Worm (Caenorhabditis elegans): ENCODE data around the gene unc-41.
A peak's percentile ranks its signal among the peaks of the same experiment; 100 is the strongest.

The unc-41 gene

ce11 chrV:9970119-9970518 is 5.9 kb downstream of the unc-41 start (continued):
- TF ChIP-seq ekl-4 (GFP tag; IDR thresholded peaks at IDR 0.05) (peak; percentile 82), F55B11.4 (tag; optimal IDR thresholded peaks at IDR 0.05; ENCODE audit: borderline replicate concordance, insufficient read depth) (no peak), lin-35 (GFP tag; optimal IDR thresholded peaks at IDR 0.05) (peak in 2 of 3 experiments; percentile 35 to 70), dpff-1 (tag; optimal IDR thresholded peaks at IDR 0.05) (peak; percentile 42), ztf-26 (tag; optimal IDR thresholded peaks at IDR 0.05) (peak; percentile 75), ama-1 (optimal IDR thresholded peaks at IDR 0.05) (no peak), ama-1 (GFP tag; optimal IDR thresholded peaks at IDR 0.05) (peak; percentile 85 to 94)

ce11 chrV:9965891-9966290 is 10.1 kb downstream of the unc-41 start:
- TF ChIP-seq nfya-1 (tag; optimal IDR thresholded peaks at IDR 0.05; ENCODE audit: borderline replicate concordance, insufficient read depth), result no peak
- TF ChIP-seq madf-3 (GFP tag; IDR thresholded peaks at IDR 0.05), result 0 out of 2 replicates have a peak, but pooled peaks have one; percentile 19
- no peak for TF ChIP-seq Y56A3A.18 (GFP tag; IDR thresholded peaks at IDR 0.05)
- TF ChIP-seq zfh-2 (GFP tag; conservative IDR thresholded peaks at IDR 0.05), result peak; percentile 36; the same call in 1 of the 2 replicates
- TF ChIP-seq dpff-1 (tag; optimal IDR thresholded peaks at IDR 0.05), result no peak
- no peak for TF ChIP-seq F55B11.4 (tag; optimal IDR thresholded peaks at IDR 0.05; ENCODE audit: borderline replicate concordance, insufficient read depth)
- TF ChIP-seq Y53F4B.3 (GFP tag; IDR thresholded peaks at IDR 0.05), result no peak

- TF ChIP-seq Y56A3A.18 (GFP tag; IDR thresholded peaks at IDR 0.05), result no peak
- TF ChIP-seq F22D6.2 (tag; optimal IDR thresholded peaks at IDR 0.05), result no peak
- TF ChIP-seq zfh-2 (GFP tag; conservative IDR thresholded peaks at IDR 0.05), result peak; percentile 83
- TF ChIP-seq egl-18 (GFP tag; IDR thresholded peaks at IDR 0.05), result no peak
- no peak for TF ChIP-seq F52B5.7 (tag; optimal IDR thresholded peaks at IDR 0.05)
- TF ChIP-seq nhr-179 (tag; optimal IDR thresholded peaks at IDR 0.05), result no peak
- TF ChIP-seq cebp-1 (GFP tag; IDR thresholded peaks at IDR 0.05), result no peak
- TF ChIP-seq cebp-1 (tag; optimal IDR thresholded peaks at IDR 0.05), result peak; percentile 3
- no peak for TF ChIP-seq Y95B8A.8 (GFP tag; IDR thresholded peaks at IDR 0.05)
- TF ChIP-seq nhr-80 (tag; optimal IDR thresholded peaks at IDR 0.05), result no peak
- no peak for TF ChIP-seq rpc-1 (optimal IDR thresholded peaks at IDR 0.05)
- TF ChIP-seq rpc-1 (tag; optimal IDR thresholded peaks at IDR 0.05), result no peak
- TF ChIP-seq pha-4 (tag; optimal IDR thresholded peaks at IDR 0.05), result no peak
- no peak for TF ChIP-seq sea-2 (GFP tag; IDR thresholded peaks at IDR 0.05)
- TF ChIP-seq sdz-38 (tag; optimal IDR thresholded peaks at IDR 0.05), result no peak
- TF ChIP-seq akir-1 (GFP tag; optimal IDR thresholded peaks at IDR 0.05), result no peak
- TF ChIP-seq mes-4 (tag; optimal IDR thresholded peaks at IDR 0.05), result no peak
- no peak for TF ChIP-seq snpc-1.1 (tag; optimal IDR thresholded peaks at IDR 0.05; ENCODE audit: insufficient read depth)
- no peak for TF ChIP-seq ztf-26 (tag; optimal IDR thresholded peaks at IDR 0.05)
- peak; percentile 9 for TF ChIP-seq K12H6.12 (tag; optimal IDR thresholded peaks at IDR 0.05)
- TF ChIP-seq hlh-26 (GFP tag; conservative IDR thresholded peaks at IDR 0.05), result no peak
- no peak for TF ChIP-seq somi-1 (GFP tag; optimal IDR thresholded peaks at IDR 0.05)
- TF ChIP-seq ceh-27 (GFP tag; optimal IDR thresholded peaks at IDR 0.05), result no peak
- TF ChIP-seq nhr-90 (tag; optimal IDR thresholded peaks at IDR 0.05), result no peak
- no peak for TF ChIP-seq aptf-3 (GFP tag; IDR thresholded peaks at IDR 0.05)
- no peak for TF ChIP-seq C17E4.6 (GFP tag; IDR thresholded peaks at IDR 0.05)
- TF ChIP-seq ztf-18 (tag; optimal IDR thresholded peaks at IDR 0.05), result no peak
- TF ChIP-seq F55B11.4 (tag; optimal IDR thresholded peaks at IDR 0.05; ENCODE audit: borderline replicate concordance, insufficient read depth), result no peak
- 0 out of 2 replicates have a peak, but pooled peaks have one; percentile 33 for TF ChIP-seq hsf-1 (GFP tag; IDR thresholded peaks at IDR 0.05)
- TF ChIP-seq bed-1 (GFP tag; IDR thresholded peaks at IDR 0.05), result no peak
Measured at ce11 chrV:9964152-9964785, 11.8 kb downstream of the unc-41 start.

All from whole organism, young adult.